Fruit fly (Drosophila melanogaster): ENCODE measurements around the gene sws.

dm6 chrX:7968215-7968799 lies at the start of gene sws:
- no peak for TF ChIP-seq psq (optimal IDR thresholded peaks at IDR 0.05)
- no peak for TF ChIP-seq ttk (optimal IDR thresholded peaks at IDR 0.05)
- no peak for TF ChIP-seq Myc (optimal IDR thresholded peaks at IDR 0.05)
- no peak for TF ChIP-seq Sin3A (optimal IDR thresholded peaks at IDR 0.05)
- no peak for TF ChIP-seq h (optimal IDR thresholded peaks at IDR 0.05)

Measured in Kc167 (cell line).